Worm (Caenorhabditis elegans) whole organism, early embryonic: ENCODE results near the gene prx-2.

Experiments
- B0310.2 ChIP-seq: sonication (generic microtip); optimal IDR thresholded peaks from 2 replicates; lab custom pipeline; 2016; ENCODE audit warnings: mild to moderate bottlenecking, missing genetic modification characterization, missing compliant biosample characterization
- F13C5.2 ChIP-seq: sonication (generic microtip); optimal IDR thresholded peaks from 2 replicates; lab custom pipeline; 2017; ENCODE audit warnings: mild to moderate bottlenecking, missing genetic modification characterization, inconsistent platforms, missing compliant biosample characterization
- aly-1 ChIP-seq: sonication (generic microtip); optimal IDR thresholded peaks from 2 replicates; lab custom pipeline; 2016; ENCODE audit warnings: missing genetic modification characterization, missing compliant biosample characterization
- ama-1 ChIP-seq: fragments of 150-350 bp; optimal IDR thresholded peaks from 2 replicates; lab custom pipeline; 2014
- ceh-13 ChIP-seq: fragments of 200-800 bp; sonication (Bioruptor generic); optimal IDR thresholded peaks from 2 replicates; lab custom pipeline; 2018; ENCODE audit warnings: mild to moderate bottlenecking, missing genetic modification characterization, missing compliant biosample characterization
- ceh-36 ChIP-seq: sonication (generic microtip); optimal IDR thresholded peaks from 2 replicates; lab custom pipeline; 2016; ENCODE audit warnings: missing genetic modification characterization, inconsistent platforms, missing compliant biosample characterization
- ets-7 ChIP-seq: sonication (generic microtip); optimal IDR thresholded peaks from 2 replicates; lab custom pipeline; 2016; ENCODE audit warnings: missing genotype, missing genetic modification characterization, missing compliant biosample characterization
- flt-1 ChIP-seq: fragments of 200-800 bp; sonication (Bioruptor generic); IDR thresholded peaks from 2 replicates; pipeline ENCODE4 v1.3.6; 2022; ENCODE audit warnings: missing genetic modification characterization, missing compliant biosample characterization
- hmbx-1 ChIP-seq: sonication (generic microtip); optimal IDR thresholded peaks from 2 replicates; lab custom pipeline; 2016; ENCODE audit warnings: mild to moderate bottlenecking, missing genetic modification characterization, missing compliant biosample characterization
- hmg-4 ChIP-seq: fragments of 200-800 bp; sonication (Bioruptor generic); optimal IDR thresholded peaks from 2 replicates; lab custom pipeline; 2018; ENCODE audit warnings: mild to moderate bottlenecking, missing genetic modification characterization, missing compliant biosample characterization
- hnd-1 ChIP-seq: sonication (generic microtip); optimal IDR thresholded peaks from 2 replicates; lab custom pipeline; 2016; ENCODE audit warnings: missing genetic modification characterization, missing compliant biosample characterization
- pes-1 ChIP-seq: fragments of 200-800 bp; sonication (Bioruptor generic); IDR thresholded peaks from 2 replicates; pipeline ENCODE4 v1.3.6; 2022; ENCODE audit warnings: missing genetic modification reagents, missing genetic modification characterization, missing compliant biosample characterization
- scrt-1 ChIP-seq: fragments of 200-800 bp; sonication (Bioruptor generic); IDR thresholded peaks from 2 replicates; pipeline ENCODE4 v1.3.6; 2022; ENCODE audit warnings: missing genetic modification characterization, missing compliant biosample characterization
- sea-1 ChIP-seq: fragments of 200-800 bp; sonication (Bioruptor generic); conservative IDR thresholded peaks from 2 replicates; pipeline ENCODE4 v1.3.6; 2022; ENCODE audit warnings: missing genetic modification characterization, missing compliant biosample characterization
- tbx-11 ChIP-seq: fragments of 200-800 bp; sonication (Bioruptor generic); IDR thresholded peaks from 2 replicates; pipeline ENCODE4 v1.3.6; 2022; ENCODE audit warnings: missing genetic modification characterization, missing compliant biosample characterization
- tbx-37 ChIP-seq: fragments of 200-800 bp; sonication (Bioruptor generic); conservative IDR thresholded peaks from 2 replicates; pipeline ENCODE4 v1.3.6; 2022; ENCODE audit warnings: missing genetic modification reagents, missing genetic modification characterization, missing compliant biosample characterization
- tra-4 ChIP-seq: sonication (generic microtip); optimal IDR thresholded peaks from 2 replicates; lab custom pipeline; 2017; ENCODE audit warnings: missing genetic modification characterization, missing compliant biosample characterization

Gene prx-2

ce11 chrIV:11646908-11647307 is 3.0 kb downstream of the prx-2 start:
- TF ChIP-seq F13C5.2 (tag; lab: Kevin White, UChicago) (no peak), hmbx-1 (tag; lab: Kevin White, UChicago) (no peak), hnd-1 (tag; lab: Kevin White, UChicago) (no peak), ama-1 (lab: Kevin White, UChicago) (no peak), tbx-37 (no peak), B0310.2 (tag; lab: Kevin White, UChicago) (no peak), tra-4 (no peak)

- TF ChIP-seq hmg-4 (GFP tag; lab: Kevin White, UChicago) (no peak), B0310.2 (tag; lab: Kevin White, UChicago) (no peak), pes-1 (GFP tag; lab: Robert Waterston, UW) (no peak), scrt-1 (GFP tag; lab: Robert Waterston, UW) (no peak), hnd-1 (tag; lab: Kevin White, UChicago) (no peak), tbx-37 (no peak), sea-1 (GFP tag; lab: Robert Waterston, UW) (no peak)
These were observed 5.1 kb downstream of the prx-2 start, which contains the start of gene ZK809.8 for ce11 chrIV:11649031-11649430. Gene ZK809.8 (minus strand): TSS chrIV:11649064.

ce11 chrIV:11650344-11650743 is 6.4 kb downstream of the prx-2 start:
- no peak for TF ChIP-seq tbx-11 (GFP tag; lab: Robert Waterston, UW)
- no peak for TF ChIP-seq aly-1 (tag; lab: Kevin White, UChicago)
- no peak for TF ChIP-seq hnd-1 (tag; lab: Kevin White, UChicago)
- no peak for TF ChIP-seq ets-7 (tag; lab: Kevin White, UChicago)
- TF ChIP-seq pes-1 (GFP tag; lab: Robert Waterston, UW), result no peak
- TF ChIP-seq tbx-37, result no peak
- no peak for TF ChIP-seq ama-1 (lab: Kevin White, UChicago)
- no peak for TF ChIP-seq hmbx-1 (tag; lab: Kevin White, UChicago)
- TF ChIP-seq B0310.2 (tag; lab: Kevin White, UChicago), result no peak
- no peak for TF ChIP-seq F13C5.2 (tag; lab: Kevin White, UChicago)
- TF ChIP-seq ceh-36 (tag; lab: Kevin White, UChicago), result no peak
- TF ChIP-seq hmg-4 (GFP tag; lab: Kevin White, UChicago), result no peak
- TF ChIP-seq sea-1 (GFP tag; lab: Robert Waterston, UW), result no peak
- TF ChIP-seq ceh-13 (GFP tag; lab: Kevin White, UChicago), result no peak

- no peak for TF ChIP-seq ets-7 (tag; lab: Kevin White, UChicago)
- TF ChIP-seq tbx-37, result no peak
- no peak for TF ChIP-seq ceh-13 (GFP tag; lab: Kevin White, UChicago)
- TF ChIP-seq ama-1 (lab: Kevin White, UChicago), result no peak
- no peak for TF ChIP-seq ceh-36 (tag; lab: Kevin White, UChicago)
- TF ChIP-seq tra-4, result no peak
- no peak for TF ChIP-seq hnd-1 (tag; lab: Kevin White, UChicago)
These were observed 8.1 kb downstream of the prx-2 start, which contains the start of the genes acl-3 and ndub-6 for ce11 chrIV:11651965-11652453. Gene acl-3 (minus strand): TSS chrIV:11652023. Gene ndub-6 (plus strand): TSS chrIV:11652403.

- TF ChIP-seq scrt-1 (GFP tag; lab: Robert Waterston, UW) (no peak), tra-4 (no peak), tbx-37 (no peak)
These were observed 11.4 kb downstream of the prx-2 start, which contains the start of gene ent-1 for ce11 chrIV:11655370-11655769. Gene ent-1 (minus strand): TSS chrIV:11655470.

- no peak for TF ChIP-seq aly-1 (tag; lab: Kevin White, UChicago)
- TF ChIP-seq F13C5.2 (tag; lab: Kevin White, UChicago), result no peak
- no peak for TF ChIP-seq tbx-11 (GFP tag; lab: Robert Waterston, UW)
These were observed 12.3 kb downstream of the prx-2 start, which contains the start of gene ZK809.5 for ce11 chrIV:11656144-11656780. Gene ZK809.5 (plus strand): TSS chrIV:11656730.

ce11 chrIV:11659794-11660312 is 15.9 kb downstream of the prx-2 start, which contains the start of gene ZK792.1:
Gene ZK792.1 (plus strand): TSS chrIV:11659844.
- TF ChIP-seq pes-1 (GFP tag; lab: Robert Waterston, UW) (no peak), hmbx-1 (tag; lab: Kevin White, UChicago) (no peak), ets-7 (tag; lab: Kevin White, UChicago) (no peak), aly-1 (tag; lab: Kevin White, UChicago) (no peak), ama-1 (lab: Kevin White, UChicago) (no peak), flt-1 (GFP tag; lab: Robert Waterston, UW) (no peak)

- TF ChIP-seq ama-1 (lab: Kevin White, UChicago) (no peak), tbx-37 (no peak), tra-4 (no peak), hmg-4 (GFP tag; lab: Kevin White, UChicago) (no peak), F13C5.2 (tag; lab: Kevin White, UChicago) (no peak), B0310.2 (tag; lab: Kevin White, UChicago) (no peak), flt-1 (GFP tag; lab: Robert Waterston, UW) (no peak)
These were observed 21.1 kb downstream of the prx-2 start, which contains the start of gene ZK809.9 for ce11 chrIV:11665010-11665409. Gene ZK809.9 (plus strand): TSS chrIV:11665310.
